Worm (Caenorhabditis elegans): ENCODE data around the gene E01G6.2.

DNA sequence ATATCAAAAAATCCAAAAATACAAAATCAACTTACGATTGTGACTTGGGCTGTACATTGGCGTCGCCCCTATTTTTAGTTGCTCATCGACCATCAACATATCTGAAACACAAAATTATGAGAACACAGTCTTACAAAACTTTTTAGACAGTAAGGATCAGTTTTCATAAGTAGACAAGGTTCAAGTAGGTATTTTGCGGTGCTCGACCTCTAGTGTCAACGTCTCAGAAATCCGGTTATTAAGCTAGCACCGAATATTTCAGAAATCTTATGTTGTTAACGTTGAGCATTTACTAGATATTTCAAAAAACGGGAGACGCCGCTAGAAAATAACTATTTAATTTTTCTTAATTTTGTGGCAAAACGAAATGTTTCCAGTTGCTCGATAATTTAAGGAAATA lies 14.4 kb downstream of the E01G6.2 start, which contains the start of gene otpl-8:
- TF ChIP-seq hmbx-1 (tag; optimal IDR thresholded peaks at IDR 0.05) (no peak), flt-1 (GFP tag; IDR thresholded peaks at IDR 0.05) (no peak), ceh-13 (GFP tag; optimal IDR thresholded peaks at IDR 0.05) (no peak), ama-1 (optimal IDR thresholded peaks at IDR 0.05) (no peak), scrt-1 (GFP tag; IDR thresholded peaks at IDR 0.05) (no peak), pes-1 (GFP tag; IDR thresholded peaks at IDR 0.05) (no peak)
